Worm (Caenorhabditis elegans): ENCODE measurements around the gene F41G3.20.
A peak's percentile ranks its signal among the peaks of the same experiment; 100 is the strongest.

The F41G3.20 gene

ce11 chrII:6776418-6777034 lies 25.7 kb upstream of the F41G3.20 start, which contains the start of gene ssup-72 (continued):
- TF ChIP-seq unc-98 (GFP tag; IDR thresholded peaks at IDR 0.05) (no peak), efl-1 (optimal IDR thresholded peaks at IDR 0.05) (peak; percentile 27 to 87), efl-1 (GFP tag; optimal IDR thresholded peaks at IDR 0.05 in 1 of 2) (peak; percentile 87 to 98), fkh-4 (tag; optimal IDR thresholded peaks at IDR 0.05; ENCODE audit: borderline replicate concordance) (peak; percentile 86), lin-15B (tag; optimal IDR thresholded peaks at IDR 0.05) (peak; percentile 39), nhr-84 (tag; optimal IDR thresholded peaks at IDR 0.05) (no peak), mep-1 (tag; optimal IDR thresholded peaks at IDR 0.05) (peak; percentile 84), ceh-88 (GFP tag; IDR thresholded peaks at IDR 0.05) (peak; percentile 62; the same call in 1 of the 2 replicates), nhr-237 (tag; optimal IDR thresholded peaks at IDR 0.05) (no peak), grh-1 (GFP tag; IDR thresholded peaks at IDR 0.05) (peak; percentile 51; the same call in 1 of the 2 replicates), elt-2 (tag; optimal IDR thresholded peaks at IDR 0.05) (peak; percentile 35), pax-3 (tag; optimal IDR thresholded peaks at IDR 0.05) (peak; percentile 85), lin-14 (GFP tag; optimal IDR thresholded peaks at IDR 0.05) (peak; percentile 84), ceh-82 (tag; optimal IDR thresholded peaks at IDR 0.05) (peak; percentile 18 to 61 (median 24)), nhr-85 (tag) (peak; percentile 92), aly-2 (tag; optimal IDR thresholded peaks at IDR 0.05) (peak; percentile 4), nhr-47 (tag; optimal IDR thresholded peaks at IDR 0.05) (peak; percentile 86), tbx-2 (tag; optimal IDR thresholded peaks at IDR 0.05) (peak; percentile 84), lin-35 (GFP tag; optimal IDR thresholded peaks at IDR 0.05) (peak; percentile 84 to 91), C34B4.2 (tag; optimal IDR thresholded peaks at IDR 0.05) (no peak), nhr-12 (tag; optimal IDR thresholded peaks at IDR 0.05) (no peak), vab-15 (tag; optimal IDR thresholded peaks at IDR 0.05) (no peak), lin-13 (GFP tag; optimal IDR thresholded peaks at IDR 0.05) (peak; percentile 52), ceh-90 (tag; optimal IDR thresholded peaks at IDR 0.05) (peak; percentile 86), efl-3 (GFP tag; optimal IDR thresholded peaks at IDR 0.05) (peak; percentile 6), C04F5.9 (tag; optimal IDR thresholded peaks at IDR 0.05) (peak; percentile 54), hlh-4 (tag; optimal IDR thresholded peaks at IDR 0.05) (no peak), sptf-1 (tag; optimal IDR thresholded peaks at IDR 0.05) (no peak), unc-62 (GFP tag; optimal IDR thresholded peaks at IDR 0.05) (no peak), egl-27 (tag; optimal IDR thresholded peaks at IDR 0.05) (no peak), alr-1 (tag; optimal IDR thresholded peaks at IDR 0.05; ENCODE audit: borderline replicate concordance) (no peak), lir-3 (tag; optimal IDR thresholded peaks at IDR 0.05; ENCODE audit: poor library complexity) (peak; percentile 94), fkh-8 (tag; optimal IDR thresholded peaks at IDR 0.05) (peak; percentile 74), nhr-77 (tag; optimal IDR thresholded peaks at IDR 0.05) (peak; percentile 15), blmp-1 (tag; optimal IDR thresholded peaks at IDR 0.05) (peak; percentile 25), pag-3 (tag; optimal IDR thresholded peaks at IDR 0.05; ENCODE audit: borderline replicate concordance, insufficient read depth) (no peak), Y116A8C.19 (tag; optimal IDR thresholded peaks at IDR 0.05; ENCODE audit: borderline replicate concordance) (peak; percentile 67), C16A3.4 (tag; optimal IDR thresholded peaks at IDR 0.05) (peak; percentile 62), mab-9 (GFP tag; IDR thresholded peaks at IDR 0.05) (peak; percentile 69), ztf-4 (tag; optimal IDR thresholded peaks at IDR 0.05) (peak; percentile 60), xbp-1 (tag; optimal IDR thresholded peaks at IDR 0.05) (peak; percentile 78), snu-23 (GFP tag; optimal IDR thresholded peaks at IDR 0.05) (peak; percentile 84), dpl-1 (GFP tag; optimal IDR thresholded peaks at IDR 0.05) (peak; percentile 80 to 90 (median 85)), nhr-20 (tag; optimal IDR thresholded peaks at IDR 0.05) (peak; percentile 83), lin-39 (tag; optimal IDR thresholded peaks at IDR 0.05) (no peak), sup-37 (GFP tag; optimal IDR thresholded peaks at IDR 0.05) (peak; percentile 45), aha-1 (tag; optimal IDR thresholded peaks at IDR 0.05) (no peak), irx-1 (tag; optimal IDR thresholded peaks at IDR 0.05) (peak; percentile 82), fkh-10 (GFP tag; optimal IDR thresholded peaks at IDR 0.05) (no peak), sox-4 (tag; optimal IDR thresholded peaks at IDR 0.05) (peak; percentile 83), unc-30 (tag; optimal IDR thresholded peaks at IDR 0.05) (no peak), nhr-19 (GFP tag; conservative IDR thresholded peaks at IDR 0.05) (peak; percentile 79)

All from whole organism, L1 larva.